Worm (Caenorhabditis elegans) whole organism, mixed stage, embryonic: ENCODE data around the gene F48B9.1.

ENCODE experiments used
- M03D4.4 ChIP-seq: sonication (generic microtip); optimal IDR thresholded peaks from 2 replicates; lab custom pipeline; 2017; ENCODE audit warnings: mild to moderate bottlenecking, missing genetic modification characterization, missing compliant biosample characterization
- bed-3 ChIP-seq: fragments of 200-800 bp; sonication (Bioruptor generic); optimal IDR thresholded peaks from 3 replicates; lab custom pipeline; 2018; ENCODE audit warnings: mild to moderate bottlenecking, missing genetic modification characterization, moderate library complexity, missing compliant biosample characterization
- blmp-1 ChIP-seq: fragments of 150-350 bp; optimal IDR thresholded peaks from 2 replicates; lab custom pipeline; 2014; ENCODE audit warnings: missing biosample characterization, missing genetic modification characterization
- ceh-39 ChIP-seq: fragments of 150-350 bp; optimal IDR thresholded peaks from 2 replicates; lab custom pipeline; 2014; ENCODE audit warnings: missing biosample characterization, missing genetic modification characterization
- ceh-43 ChIP-seq: fragments of 200-800 bp; sonication (Bioruptor generic); optimal IDR thresholded peaks from 2 replicates; lab custom pipeline; 2018; ENCODE audit warnings: mild to moderate bottlenecking, missing genetic modification characterization, moderate library complexity, missing compliant biosample characterization
- ceh-83 ChIP-seq: fragments of 200-800 bp; sonication (Bioruptor generic); optimal IDR thresholded peaks from 2 replicates; lab custom pipeline; 2018; ENCODE audit warnings: mild to moderate bottlenecking, missing genetic modification characterization, missing compliant biosample characterization
- ces-1 ChIP-seq: fragments of 150-350 bp; optimal IDR thresholded peaks from 2 replicates; lab custom pipeline; 2014; ENCODE audit warnings: missing biosample characterization, missing genetic modification reagents, missing genetic modification characterization
- cnd-1 ChIP-seq: fragments of 200-800 bp; sonication (Bioruptor generic); optimal IDR thresholded peaks from 2 replicates; lab custom pipeline; 2018; ENCODE audit warnings: mild to moderate bottlenecking, missing genetic modification characterization, missing compliant biosample characterization
- elt-1 ChIP-seq: sonication (generic microtip); optimal IDR thresholded peaks from 2 replicates; lab custom pipeline; 2017; ENCODE audit warnings: missing genetic modification characterization, mild to moderate bottlenecking, missing compliant biosample characterization, antibody characterized with exemption, moderate library complexity, borderline replicate concordance; ENCODE audit not compliant: insufficient read depth
- elt-3 ChIP-seq: fragments of 150-350 bp; optimal IDR thresholded peaks from 2 replicates; lab custom pipeline; 2014; ENCODE audit warnings: missing biosample characterization, missing genetic modification characterization
- flh-1 ChIP-seq: fragments of 200-800 bp; sonication (Bioruptor generic); optimal IDR thresholded peaks from 2 replicates; lab custom pipeline; 2018; ENCODE audit warnings: mild to moderate bottlenecking, missing genetic modification characterization, moderate library complexity, missing compliant biosample characterization
- ham-2 ChIP-seq: fragments of 200-800 bp; sonication (Bioruptor generic); optimal IDR thresholded peaks from 2 replicates; lab custom pipeline; 2018; ENCODE audit warnings: mild to moderate bottlenecking, missing genetic modification characterization, missing compliant biosample characterization
- hlh-1 ChIP-seq: fragments of 150-350 bp; optimal IDR thresholded peaks from 2 replicates; lab custom pipeline; 2014; ENCODE audit warnings: missing biosample characterization, missing genetic modification reagents, missing genetic modification characterization
- lin-13 ChIP-seq: fragments of 150-350 bp; optimal IDR thresholded peaks from 2 replicates; lab custom pipeline; 2014; ENCODE audit warnings: missing biosample characterization, missing genetic modification characterization
- lin-32 ChIP-seq: fragments of 200-800 bp; sonication (Bioruptor generic); optimal IDR thresholded peaks from 2 replicates; lab custom pipeline; 2018; ENCODE audit warnings: mild to moderate bottlenecking, missing genetic modification characterization, missing compliant biosample characterization
- mab-5 ChIP-seq: fragments of 150-350 bp; optimal IDR thresholded peaks from 2 replicates; lab custom pipeline; 2014; ENCODE audit warnings: missing biosample characterization, missing genetic modification characterization
- mls-2 ChIP-seq: sonication (generic microtip); optimal IDR thresholded peaks from 2 replicates; lab custom pipeline; 2016; ENCODE audit warnings: mild to moderate bottlenecking, missing genetic modification characterization, moderate library complexity, missing compliant biosample characterization
- nhr-12 ChIP-seq: fragments of 150-350 bp; optimal IDR thresholded peaks from 2 replicates; lab custom pipeline; 2014; ENCODE audit warnings: missing biosample characterization, missing genetic modification characterization
- nhr-237 ChIP-seq: fragments of 150-350 bp; optimal IDR thresholded peaks from 2 replicates; lab custom pipeline; 2014; ENCODE audit warnings: missing biosample characterization, missing genetic modification characterization
- nhr-76 ChIP-seq: sonication (generic microtip); optimal IDR thresholded peaks from 2 replicates; lab custom pipeline; 2017; ENCODE audit warnings: missing biosample characterization, missing genetic modification characterization
- pha-4 ChIP-seq: fragments of 150-350 bp; optimal IDR thresholded peaks from 2 replicates; lab custom pipeline; 2018; ENCODE audit warnings: missing biosample characterization, missing genetic modification reagents, missing genetic modification characterization
- sptf-1 ChIP-seq: sonication (generic microtip); optimal IDR thresholded peaks from 2 replicates; lab custom pipeline; 2017; ENCODE audit warnings: mild to moderate bottlenecking, missing genetic modification characterization, moderate library complexity, missing compliant biosample characterization
- unc-120 ChIP-seq: sonication (generic microtip); optimal IDR thresholded peaks from 2 replicates; lab custom pipeline; 2017; ENCODE audit warnings: missing genetic modification characterization, missing compliant biosample characterization; ENCODE audit not compliant: poor library complexity, severe bottlenecking
- unc-39 ChIP-seq: fragments of 150-350 bp; optimal IDR thresholded peaks from 2 replicates; lab custom pipeline; 2014; ENCODE audit warnings: missing biosample characterization, missing genetic modification characterization
- unc-62 ChIP-seq: fragments of 150-350 bp; optimal IDR thresholded peaks from 2 replicates; lab custom pipeline; 2014; ENCODE audit warnings: missing biosample characterization, missing genetic modification reagents, missing genetic modification characterization
- zip-8 ChIP-seq: fragments of 150-350 bp; optimal IDR thresholded peaks from 2 replicates; lab custom pipeline; 2014; ENCODE audit warnings: missing biosample characterization, missing genetic modification characterization
- ztf-11 ChIP-seq: fragments of 150-350 bp; optimal IDR thresholded peaks from 2 replicates; lab custom pipeline; 2014; ENCODE audit warnings: missing biosample characterization, missing genetic modification characterization

Gene F48B9.1

ce11 chrX:2180588-2180987 is at the start of gene F48B9.1:
Gene F48B9.1 (plus strand): TSS chrX:2180888.
- TF ChIP-seq elt-1 (tag; lab: Kevin White, UChicago) (no peak), nhr-12 (tag; lab: Kevin White, UChicago) (no peak)

ce11 chrX:2131650-2132049 is 49.0 kb upstream of the F48B9.1 start, which contains the start of gene F53B1.9:
Gene F53B1.9 (minus strand): TSS chrX:2131844.
- TF ChIP-seq ces-1 (peak; percentile 2), mls-2 (tag; lab: Kevin White, UChicago) (no peak)

ce11 chrX:2136937-2137336 is 43.8 kb upstream of the F48B9.1 start:
- no peak for TF ChIP-seq lin-32
- peak; percentile 62 for TF ChIP-seq ces-1

ce11 chrX:2138923-2139322 is 41.8 kb upstream of the F48B9.1 start:
- TF ChIP-seq hlh-1 (peak; percentile 53), nhr-237 (tag; lab: Kevin White, UChicago) (no peak)

ce11 chrX:2140610-2141009 is 40.1 kb upstream of the F48B9.1 start:
- TF ChIP-seq ztf-11 (tag; lab: Kevin White, UChicago) (no peak), elt-3 (no peak), ces-1 (peak; percentile 44), unc-39 (tag; lab: Kevin White, UChicago) (no peak), hlh-1 (no peak), M03D4.4 (tag; lab: Kevin White, UChicago) (no peak)

ce11 chrX:2144236-2144635 is 36.5 kb upstream of the F48B9.1 start:
- TF ChIP-seq ceh-39 (tag; lab: Kevin White, UChicago) (no peak), ceh-43 (no peak), ces-1 (no peak), ceh-83 (GFP tag; lab: Kevin White, UChicago) (no peak), sptf-1 (tag; lab: Kevin White, UChicago) (no peak), unc-120 (tag; lab: Kevin White, UChicago) (no peak), elt-3 (no peak), unc-62 (no peak)

- no peak for TF ChIP-seq elt-1 (tag; lab: Kevin White, UChicago)
- TF ChIP-seq unc-39 (tag; lab: Kevin White, UChicago): no peak
- TF ChIP-seq nhr-12 (tag; lab: Kevin White, UChicago): no peak
- no peak for TF ChIP-seq ces-1
- TF ChIP-seq mls-2 (tag; lab: Kevin White, UChicago): no peak
- no peak for TF ChIP-seq zip-8
- no peak for TF ChIP-seq lin-32
These were observed 35.8 kb upstream of the F48B9.1 start for ce11 chrX:2144875-2145274.

ce11 chrX:2145629-2146028 is 35.1 kb upstream of the F48B9.1 start, which contains the start of gene dpy-3:
Gene dpy-3 (minus strand): TSS chrX:2145647.
- peak; percentile 87 for TF ChIP-seq blmp-1 (tag; lab: Kevin White, UChicago)
- peak; percentile 35 for TF ChIP-seq ham-2 (GFP tag; lab: Kevin White, UChicago)
- peak; percentile 48 for TF ChIP-seq elt-3
- TF ChIP-seq lin-13 (tag; lab: Kevin White, UChicago): no peak
- no peak for TF ChIP-seq ceh-43
- peak; percentile 95 for TF ChIP-seq elt-1 (tag; lab: Kevin White, UChicago)
- TF ChIP-seq, all 35 proteins: peak for 4

- no peak for TF ChIP-seq unc-62
- TF ChIP-seq ceh-83 (GFP tag; lab: Kevin White, UChicago): no peak
- TF ChIP-seq nhr-76 (tag; lab: Kevin White, UChicago): no peak
- TF ChIP-seq blmp-1 (tag; lab: Kevin White, UChicago): no peak
- no peak for TF ChIP-seq ceh-43
- TF ChIP-seq cnd-1 (tag; lab: Kevin White, UChicago): no peak
- TF ChIP-seq unc-39 (tag; lab: Kevin White, UChicago): no peak
- no peak for TF ChIP-seq M03D4.4 (tag; lab: Kevin White, UChicago)
- no peak for TF ChIP-seq pha-4 (tag; lab: Kevin White, UChicago)
- no peak for TF ChIP-seq flh-1 (GFP tag; lab: Kevin White, UChicago)
- TF ChIP-seq mab-5 (tag; lab: Kevin White, UChicago): no peak
- TF ChIP-seq hlh-1: no peak
- TF ChIP-seq bed-3 (GFP tag; lab: Kevin White, UChicago): no peak
- no peak for TF ChIP-seq nhr-237 (tag; lab: Kevin White, UChicago)
- no peak for TF ChIP-seq ztf-11 (tag; lab: Kevin White, UChicago)
- no peak for TF ChIP-seq sptf-1 (tag; lab: Kevin White, UChicago)
- TF ChIP-seq nhr-12 (tag; lab: Kevin White, UChicago): no peak
- no peak for TF ChIP-seq ceh-39 (tag; lab: Kevin White, UChicago)
- TF ChIP-seq unc-120 (tag; lab: Kevin White, UChicago): no peak
These were observed 30.7 kb upstream of the F48B9.1 start, which contains the start of gene npax-2 for ce11 chrX:2150006-2150405. Gene npax-2 (minus strand): TSS chrX:2150106.
